Worm (Caenorhabditis elegans) whole organism, mixed stage, embryonic: Measurements from ENCODE around the gene C26B9.7.

Experiments
- ces-1 ChIP-seq: fragments of 150-350 bp; optimal IDR thresholded peaks from 2 replicates; lab custom pipeline; 2014; ENCODE audit warnings: missing biosample characterization, missing genetic modification reagents, missing genetic modification characterization
- elt-1 ChIP-seq: sonication (generic microtip); optimal IDR thresholded peaks from 2 replicates; lab custom pipeline; 2017; ENCODE audit warnings: missing genetic modification characterization, mild to moderate bottlenecking, missing compliant biosample characterization, antibody characterized with exemption, moderate library complexity, borderline replicate concordance; ENCODE audit not compliant: insufficient read depth
- flh-1 ChIP-seq: fragments of 200-800 bp; sonication (Bioruptor generic); optimal IDR thresholded peaks from 2 replicates; lab custom pipeline; 2018; ENCODE audit warnings: mild to moderate bottlenecking, missing genetic modification characterization, moderate library complexity, missing compliant biosample characterization
- ham-2 ChIP-seq: fragments of 200-800 bp; sonication (Bioruptor generic); optimal IDR thresholded peaks from 2 replicates; lab custom pipeline; 2018; ENCODE audit warnings: mild to moderate bottlenecking, missing genetic modification characterization, missing compliant biosample characterization
- mls-2 ChIP-seq: sonication (generic microtip); optimal IDR thresholded peaks from 2 replicates; lab custom pipeline; 2016; ENCODE audit warnings: mild to moderate bottlenecking, missing genetic modification characterization, moderate library complexity, missing compliant biosample characterization
- nhr-28 ChIP-seq: fragments of 150-350 bp; optimal IDR thresholded peaks from 2 replicates; lab custom pipeline; 2014; ENCODE audit warnings: missing biosample characterization, missing genetic modification characterization
- nhr-76 ChIP-seq: sonication (generic microtip); optimal IDR thresholded peaks from 2 replicates; lab custom pipeline; 2017; ENCODE audit warnings: missing biosample characterization, missing genetic modification characterization
- pha-4 ChIP-seq: fragments of 150-350 bp; optimal IDR thresholded peaks from 2 replicates; lab custom pipeline; 2018; ENCODE audit warnings: missing biosample characterization, missing genetic modification reagents, missing genetic modification characterization
- snpc-4 ChIP-seq: fragments of 150-350 bp; optimal IDR thresholded peaks from 2 replicates; lab custom pipeline; 2014; ENCODE audit warnings: missing biosample characterization, missing genetic modification characterization
- unc-39 ChIP-seq: fragments of 150-350 bp; optimal IDR thresholded peaks from 2 replicates; lab custom pipeline; 2014; ENCODE audit warnings: missing biosample characterization, missing genetic modification characterization
- unc-62 ChIP-seq: fragments of 150-350 bp; optimal IDR thresholded peaks from 2 replicates; lab custom pipeline; 2014; ENCODE audit warnings: missing biosample characterization, missing genetic modification reagents, missing genetic modification characterization

DNA sequence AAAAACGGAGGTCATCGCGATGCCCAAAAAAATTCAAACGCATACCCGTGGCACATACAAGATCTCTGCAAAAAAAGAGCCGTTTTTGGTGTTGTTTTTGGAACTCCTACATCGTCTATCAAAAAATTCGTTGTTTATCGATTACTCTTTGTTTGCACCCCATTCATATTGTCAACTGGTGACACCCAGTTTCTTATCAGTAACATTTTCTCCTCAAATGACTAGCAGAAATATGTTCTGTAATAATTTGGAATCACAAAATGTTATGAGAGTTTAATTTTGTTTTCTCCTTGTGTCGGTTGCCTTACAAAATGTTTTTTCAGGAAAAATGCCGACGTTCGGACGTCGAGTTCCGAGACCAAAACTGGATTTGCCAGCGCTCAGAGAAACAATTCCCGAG lies 32.6 kb downstream of the C26B9.7 start, which contains the start of gene sek-4:
- TF ChIP-seq mls-2 (tag; lab: Kevin White, UChicago) (no peak), pha-4 (tag; lab: Kevin White, UChicago) (no peak), ces-1 (GFP tag; lab: Kevin White, UChicago) (no peak), unc-62 (no peak), ham-2 (GFP tag; lab: Kevin White, UChicago) (no peak), flh-1 (GFP tag; lab: Kevin White, UChicago) (no peak), nhr-28 (tag; lab: Kevin White, UChicago) (no peak), unc-39 (tag; lab: Kevin White, UChicago) (no peak), nhr-76 (tag; lab: Kevin White, UChicago) (no peak), snpc-4 (tag; lab: Kevin White, UChicago) (no peak), elt-1 (tag; lab: Kevin White, UChicago) (no peak)
